Worm (Caenorhabditis elegans): ENCODE data around the gene C09B8.3.

ce11 chrX:6059163-6059782, 48.8 kb upstream of the C09B8.3 start:
- no peak for TF ChIP-seq nfya-1 (tag; optimal IDR thresholded peaks at IDR 0.05)
- TF ChIP-seq dve-1 (tag; optimal IDR thresholded peaks at IDR 0.05): no peak
- TF ChIP-seq ceh-19 (GFP tag; optimal IDR thresholded peaks at IDR 0.05): no peak
- TF ChIP-seq hlh-30 (tag; optimal IDR thresholded peaks at IDR 0.05; ENCODE audit: insufficient read depth): no peak

Data from whole organism, late embryonic.